Worm (Caenorhabditis elegans): ENCODE measurements around the gene F59B10.3.

The F59B10.3 gene

DNA sequence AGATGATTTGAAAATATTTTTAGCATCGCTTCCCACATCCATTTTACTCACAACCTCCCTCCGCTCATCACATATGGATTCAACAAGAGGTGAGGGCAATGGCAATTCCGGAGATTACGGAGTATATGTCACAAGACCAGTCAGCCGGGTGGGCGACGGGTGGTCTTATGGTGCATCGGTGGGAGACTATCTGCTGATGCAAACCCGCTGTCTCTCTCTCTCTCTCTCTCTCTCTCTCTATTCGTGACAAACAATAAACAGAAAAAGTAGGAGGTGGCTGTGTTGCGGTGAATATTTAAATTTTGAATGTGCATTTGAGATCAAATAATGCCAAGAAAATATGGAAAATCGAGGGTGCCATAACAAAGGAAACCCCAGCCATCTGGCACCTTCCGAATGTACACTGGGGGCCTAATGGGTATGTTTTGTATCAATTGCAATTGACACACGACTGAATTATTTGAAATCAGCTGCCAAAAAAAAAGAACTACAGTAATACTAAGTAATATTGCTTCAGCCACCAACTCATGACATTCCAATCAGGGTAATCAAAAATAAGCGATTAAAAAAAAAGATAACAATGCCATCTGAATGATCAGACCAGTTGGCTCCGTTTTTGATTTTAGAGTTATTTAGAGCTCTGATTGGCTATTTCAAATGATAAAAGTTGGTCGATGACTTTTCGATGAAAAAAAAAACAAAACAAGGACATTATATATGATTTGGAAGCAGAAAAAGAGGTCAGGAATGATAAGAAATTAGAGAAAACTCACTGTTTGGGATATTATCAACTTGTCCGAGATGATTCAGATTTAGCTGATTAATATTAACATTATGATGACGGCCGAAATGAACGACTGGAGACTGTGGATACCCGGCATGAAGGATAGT, 37.7 kb downstream of the F59B10.3 start (continued):
- TF ChIP-seq attf-3 (GFP tag; conservative IDR thresholded peaks at IDR 0.05) (no peak), nfya-1 (tag; optimal IDR thresholded peaks at IDR 0.05; ENCODE audit: borderline replicate concordance, insufficient read depth) (no peak), C17E4.6 (GFP tag; IDR thresholded peaks at IDR 0.05) (no peak), nfya-2 (GFP tag; IDR thresholded peaks at IDR 0.05) (no peak), F52B5.7 (tag; optimal IDR thresholded peaks at IDR 0.05) (no peak), F55B11.4 (tag; optimal IDR thresholded peaks at IDR 0.05; ENCODE audit: borderline replicate concordance, insufficient read depth) (no peak), lin-54 (GFP tag; optimal IDR thresholded peaks at IDR 0.05) (no peak), hsf-1 (GFP tag; IDR thresholded peaks at IDR 0.05) (no peak), ceh-40 (GFP tag; IDR thresholded peaks at IDR 0.05) (no peak; the same call in 1 of the 2 replicates), K12H6.12 (tag; optimal IDR thresholded peaks at IDR 0.05) (no peak), lin-26 (GFP tag; IDR thresholded peaks at IDR 0.05) (no peak), aptf-2 (GFP tag; conservative IDR thresholded peaks at IDR 0.05) (no peak), ceh-100 (GFP tag; IDR thresholded peaks at IDR 0.05) (0 out of 2 replicates have a peak, but pooled peaks have one; percentile 9), unc-62 (GFP tag; optimal IDR thresholded peaks at IDR 0.05) (no peak), mel-28 (tag; optimal IDR thresholded peaks at IDR 0.05; ENCODE audit: borderline replicate concordance) (no peak), F57C9.4 (tag; optimal IDR thresholded peaks at IDR 0.05) (no peak), madf-10 (tag; optimal IDR thresholded peaks at IDR 0.05) (no peak), C06A6.2 (GFP tag; conservative IDR thresholded peaks at IDR 0.05) (no peak; the same call in 1 of the 2 replicates), somi-1 (GFP tag; optimal IDR thresholded peaks at IDR 0.05) (no peak), dpl-1 (GFP tag; optimal IDR thresholded peaks at IDR 0.05) (no peak), T26A5.8 (tag; optimal IDR thresholded peaks at IDR 0.05) (no peak), ztf-26 (tag; optimal IDR thresholded peaks at IDR 0.05) (no peak), sdz-38 (tag; optimal IDR thresholded peaks at IDR 0.05) (no peak), Y79H2A.3 (GFP tag; conservative IDR thresholded peaks at IDR 0.05) (no peak), bed-1 (GFP tag; IDR thresholded peaks at IDR 0.05) (no peak), sptf-2 (GFP tag; optimal IDR thresholded peaks at IDR 0.05) (no peak), rcor-1 (GFP tag; IDR thresholded peaks at IDR 0.05) (no peak), lag-1 (GFP tag; IDR thresholded peaks at IDR 0.05) (no peak), nhr-90 (tag; optimal IDR thresholded peaks at IDR 0.05) (no peak), bed-2 (GFP tag; IDR thresholded peaks at IDR 0.05) (no peak), efl-1 (GFP tag; optimal IDR thresholded peaks at IDR 0.05) (no peak), mcd-1 (GFP tag; IDR thresholded peaks at IDR 0.05) (no peak; the same call in 1 of the 2 replicates), ztf-28 (GFP tag; IDR thresholded peaks at IDR 0.05) (0 out of 2 replicates have a peak, but pooled peaks have one; percentile 23), lin-40 (tag; optimal IDR thresholded peaks at IDR 0.05) (no peak)

ce11 chrII:10548778-10549671, 38.7 kb downstream of the F59B10.3 start:
- TF ChIP-seq cebp-2 (GFP tag; IDR thresholded peaks at IDR 0.05) (no peak), F57A8.1 (GFP tag; optimal IDR thresholded peaks at IDR 0.05) (no peak), rcor-1 (GFP tag; IDR thresholded peaks at IDR 0.05) (peak; percentile 65; the same call in 1 of the 2 replicates), atf-7 (tag; optimal IDR thresholded peaks at IDR 0.05) (peak; percentile 91), ZK185.1 (tag; optimal IDR thresholded peaks at IDR 0.05; ENCODE audit: poor library complexity, severe bottlenecking) (peak; percentile 77), ceh-91 (GFP tag; IDR thresholded peaks at IDR 0.05) (no peak), sptf-2 (GFP tag; optimal IDR thresholded peaks at IDR 0.05) (no peak), lsy-27 (tag; optimal IDR thresholded peaks at IDR 0.05; ENCODE audit: borderline replicate concordance, insufficient read depth) (no peak), madf-6 (GFP tag; IDR thresholded peaks at IDR 0.05) (no peak), F23B12.7 (tag; optimal IDR thresholded peaks at IDR 0.05; ENCODE audit: insufficient read depth) (no peak), nfyb-1 (GFP tag; IDR thresholded peaks at IDR 0.05) (peak; percentile 55; the same call in 1 of the 2 replicates), F39B2.1 (GFP tag; IDR thresholded peaks at IDR 0.05) (0 out of 2 replicates have a peak, but pooled peaks have one; percentile 33), bed-1 (GFP tag; IDR thresholded peaks at IDR 0.05) (no peak), attf-3 (GFP tag; conservative IDR thresholded peaks at IDR 0.05) (0 out of 2 replicates have a peak, but pooled peaks have one; percentile 30), nhr-90 (tag; optimal IDR thresholded peaks at IDR 0.05) (peak; percentile 9), unc-130 (GFP tag; optimal IDR thresholded peaks at IDR 0.05) (no peak), unc-62 (GFP tag; optimal IDR thresholded peaks at IDR 0.05) (no peak)
